Fruit fly (Drosophila melanogaster): ENCODE measurements around the gene mRpL47.

The mRpL47 gene

DNA sequence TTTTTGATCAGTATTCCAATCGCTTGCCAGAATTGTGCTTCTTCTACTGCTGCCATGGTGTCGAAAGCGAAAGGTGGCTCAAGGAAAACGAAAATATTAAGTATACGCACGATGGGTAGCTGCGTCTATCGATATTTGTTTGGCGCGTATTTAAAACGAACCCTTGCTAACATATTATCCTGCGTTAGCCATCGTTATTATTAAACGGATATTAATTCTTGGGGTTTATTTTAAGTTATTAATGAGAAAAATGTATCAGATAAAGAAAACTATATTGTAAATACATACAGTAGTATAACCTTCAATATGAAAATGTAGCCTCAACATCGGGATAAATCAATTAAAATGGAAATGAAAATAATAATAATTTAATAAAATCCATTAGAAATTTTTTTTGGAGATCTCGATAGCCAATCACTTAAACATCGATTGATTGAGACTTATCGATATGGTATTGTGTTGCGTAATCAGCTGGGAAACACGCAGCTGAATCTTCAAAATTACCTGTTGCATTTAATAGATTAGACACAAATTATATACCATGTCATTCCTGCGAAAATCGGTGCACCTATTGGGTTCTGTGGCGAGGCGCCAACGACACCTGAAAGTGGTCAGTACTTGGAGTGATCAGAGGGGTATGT, 39.7 kb upstream of the mRpL47 start, which contains the start of the genes CG9386 and BckdhA (continued):
- TF ChIP-seq nerfin-2 (GFP tag; IDR thresholded peaks at IDR 0.05; ENCODE audit: partially characterized antibody) (peak; percentile 60; the same call in 1 of the 2 replicates), ato (GFP tag; IDR thresholded peaks at IDR 0.05; ENCODE audit: partially characterized antibody) (peak; percentile 56; the same call in 1 of the 2 replicates), CG1603 (tag; optimal IDR thresholded peaks at IDR 0.05) (no peak), Doc3 (GFP tag; IDR thresholded peaks at IDR 0.05; ENCODE audit: partially characterized antibody) (peak; percentile 75), al (GFP tag; IDR thresholded peaks at IDR 0.05) (peak; percentile 29; the same call in 1 of the 2 replicates), CG3163 (GFP tag; optimal IDR thresholded peaks at IDR 0.05) (peak; percentile 14), CoRest (tag; optimal IDR thresholded peaks at IDR 0.05) (peak; percentile 73), Lim3 (GFP tag; IDR thresholded peaks at IDR 0.05) (no peak), Hmx (GFP tag; optimal IDR thresholded peaks at IDR 0.05) (peak; percentile 32), CG14441 (GFP tag; IDR thresholded peaks at IDR 0.05) (peak; percentile 55), Stat92E (GFP tag; optimal IDR thresholded peaks at IDR 0.05) (no peak), az2 (GFP tag; optimal IDR thresholded peaks at IDR 0.05) (peak; percentile 37), Blimp-1 (GFP tag; optimal IDR thresholded peaks at IDR 0.05) (peak; percentile 65), Fer3 (tag; optimal IDR thresholded peaks at IDR 0.05) (peak; percentile 42), otp (GFP tag; IDR thresholded peaks at IDR 0.05) (0 out of 3 replicates have a peak, but pooled peaks have one; percentile 25), CG15696 (tag; optimal IDR thresholded peaks at IDR 0.05) (peak; percentile 38), CG10366 (GFP tag; IDR thresholded peaks at IDR 0.05) (peak; percentile 28; the same call in 1 of the 2 replicates), ttk (GFP tag; IDR thresholded peaks at IDR 0.05) (0 out of 2 replicates have a peak, but pooled peaks have one; percentile 33), CG12659 (GFP tag; optimal IDR thresholded peaks at IDR 0.05) (peak; percentile 66), Dll (GFP tag; IDR thresholded peaks at IDR 0.05; ENCODE audit: partially characterized antibody) (peak; percentile 85), CG15601 (tag; optimal IDR thresholded peaks at IDR 0.05) (peak; percentile 38), rib (GFP tag; IDR thresholded peaks at IDR 0.05) (no peak), Ravus (GFP tag; IDR thresholded peaks at IDR 0.05) (no peak), tll (GFP tag; optimal IDR thresholded peaks at IDR 0.05) (no peak), MBD-R2 (GFP tag; IDR thresholded peaks at IDR 0.05) (peak; percentile 49), CG7786 (GFP tag; optimal IDR thresholded peaks at IDR 0.05) (peak; percentile 16), CG12071 (GFP tag; optimal IDR thresholded peaks at IDR 0.05) (no peak), CG9876 (GFP tag; optimal IDR thresholded peaks at IDR 0.05) (peak; percentile 26), gsb-n (tag; optimal IDR thresholded peaks at IDR 0.05) (no peak), CG32772 (GFP tag; IDR thresholded peaks at IDR 0.05) (no peak), Rx (GFP tag; IDR thresholded peaks at IDR 0.05) (no peak), CG11093 (GFP tag; IDR thresholded peaks at IDR 0.05) (no peak), Mes4 (GFP tag; optimal IDR thresholded peaks at IDR 0.05) (no peak), CG12744 (GFP tag; optimal IDR thresholded peaks at IDR 0.05) (peak; percentile 30), gsb (GFP tag; IDR thresholded peaks at IDR 0.05) (no peak), Bgb (GFP tag; IDR thresholded peaks at IDR 0.05; ENCODE audit: partially characterized antibody) (peak; percentile 69), en (GFP tag; optimal IDR thresholded peaks at IDR 0.05) (no peak), p53 (GFP tag; optimal IDR thresholded peaks at IDR 0.05) (no peak), CG18011 (GFP tag; optimal IDR thresholded peaks at IDR 0.05) (peak; percentile 2), CG17829 (tag; optimal IDR thresholded peaks at IDR 0.05) (peak; percentile 45), sima (GFP tag; optimal IDR thresholded peaks at IDR 0.05) (no peak), pnt (GFP tag; optimal IDR thresholded peaks at IDR 0.05) (peak; percentile 34), MESR4 (GFP tag; optimal IDR thresholded peaks at IDR 0.05) (peak; percentile 68), CG6689 (GFP tag; IDR thresholded peaks at IDR 0.05) (peak; percentile 95), NFAT (GFP tag; IDR thresholded peaks at IDR 0.05) (peak; percentile 76), bab2 (GFP tag; optimal IDR thresholded peaks at IDR 0.05) (peak; percentile 65), CG11723 (GFP tag; optimal IDR thresholded peaks at IDR 0.05) (peak; percentile 33), Xbp1 (GFP tag; optimal IDR thresholded peaks at IDR 0.05) (peak; percentile 69), CG17612 (GFP tag; IDR thresholded peaks at IDR 0.05) (no peak)
